Worm (Caenorhabditis elegans) whole organism, early embryonic: ENCODE results near the gene B0244.4.
A peak's percentile ranks its signal among the peaks of the same experiment; 100 is the strongest.

Source experiments
- ama-1 ChIP-seq: fragments of 150-350 bp; optimal IDR thresholded peaks from 2 replicates; lab custom pipeline; 2014
- ceh-13 ChIP-seq: fragments of 200-800 bp; sonication (Bioruptor generic); optimal IDR thresholded peaks from 2 replicates; lab custom pipeline; 2018; ENCODE audit warnings: mild to moderate bottlenecking, missing genetic modification characterization, missing compliant biosample characterization
- hmbx-1 ChIP-seq: sonication (generic microtip); optimal IDR thresholded peaks from 2 replicates; lab custom pipeline; 2016; ENCODE audit warnings: mild to moderate bottlenecking, missing genetic modification characterization, missing compliant biosample characterization
- hnd-1 ChIP-seq: sonication (generic microtip); optimal IDR thresholded peaks from 2 replicates; lab custom pipeline; 2016; ENCODE audit warnings: missing genetic modification characterization, missing compliant biosample characterization
- scrt-1 ChIP-seq: fragments of 200-800 bp; sonication (Bioruptor generic); IDR thresholded peaks from 2 replicates; pipeline ENCODE4 v1.3.6; 2022; ENCODE audit warnings: missing genetic modification characterization, missing compliant biosample characterization

DNA sequence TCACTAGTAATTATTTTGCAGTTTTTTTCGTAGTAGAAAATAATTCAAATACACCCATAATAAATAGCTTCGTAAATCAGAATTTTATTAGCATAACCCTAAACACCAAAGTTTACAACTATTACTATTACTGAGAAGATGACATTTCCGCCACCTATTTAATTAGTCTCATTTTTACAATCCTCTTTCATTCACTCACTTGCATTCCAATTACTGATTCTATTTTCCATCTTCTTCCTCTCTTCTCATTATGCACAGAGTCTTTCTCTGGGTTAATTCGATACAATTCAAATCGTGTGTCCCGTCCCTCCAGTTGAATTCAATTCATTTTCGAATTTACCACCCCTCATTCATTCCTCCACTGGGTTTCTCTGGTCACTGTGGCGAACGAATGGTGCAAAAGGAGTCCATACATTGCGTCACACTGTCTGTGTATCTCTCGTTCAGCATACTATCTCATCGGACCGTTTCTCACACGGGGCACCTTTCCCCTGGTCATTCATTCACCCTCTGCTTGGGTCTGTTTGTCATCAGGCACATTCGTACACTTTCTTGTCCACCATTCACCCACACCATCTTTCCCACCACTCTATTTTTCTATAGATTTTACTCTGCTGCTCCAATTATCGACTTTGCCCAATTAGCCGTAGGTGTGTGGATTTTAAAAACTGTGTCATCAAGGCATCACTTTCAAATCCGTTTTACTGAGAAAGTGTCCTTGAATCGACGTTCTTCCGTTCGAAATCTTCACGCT lies 26.8 kb upstream of the B0244.4 start:
- TF ChIP-seq ama-1 (lab: Kevin White, UChicago) = no peak
- no peak for TF ChIP-seq hnd-1
- 0 out of 2 replicates have a peak, but pooled peaks have one; percentile 9 for TF ChIP-seq scrt-1 (GFP tag; lab: Robert Waterston, UW)
- no peak for TF ChIP-seq ceh-13 (GFP tag; lab: Kevin White, UChicago)
- no peak for TF ChIP-seq hmbx-1 (tag; lab: Kevin White, UChicago)
